Worm (Caenorhabditis elegans): ENCODE results near the gene acl-13.

The acl-13 gene

DNA sequence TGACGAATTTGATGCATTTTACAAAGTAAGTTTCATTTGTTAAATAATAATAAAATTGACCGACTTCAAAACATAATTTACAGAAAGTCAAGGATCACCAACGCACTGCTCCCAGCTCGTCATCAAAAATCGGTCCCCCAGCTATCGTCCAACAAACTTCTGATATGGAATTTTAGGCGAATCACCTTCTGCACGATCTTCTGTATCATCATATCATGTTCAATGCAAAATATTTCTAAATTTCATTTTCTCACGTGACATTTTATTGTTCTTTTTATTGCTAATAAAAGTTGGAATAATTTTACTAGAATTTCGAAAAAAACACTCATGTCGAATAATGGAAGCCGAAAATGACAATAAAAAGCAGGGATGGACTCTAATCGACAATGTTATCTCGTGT lies at the start of gene acl-13:
Gene acl-13 (plus strand): TSS at position 301 of the 400 bp plus-strand sequence.
- TF ChIP-seq bed-2 (GFP tag; IDR thresholded peaks at IDR 0.05) (no peak), attf-6 (GFP tag; IDR thresholded peaks at IDR 0.05) (no peak), B0336.3 (GFP tag; IDR thresholded peaks at IDR 0.05) (no peak), dpff-1 (tag; optimal IDR thresholded peaks at IDR 0.05) (no peak), dox-1 (GFP tag; IDR thresholded peaks at IDR 0.05) (no peak), dpl-1 (GFP tag; optimal IDR thresholded peaks at IDR 0.05) (no peak), ets-4 (GFP tag; optimal IDR thresholded peaks at IDR 0.05) (no peak), sdz-38 (tag; optimal IDR thresholded peaks at IDR 0.05) (no peak), rcor-1 (GFP tag; IDR thresholded peaks at IDR 0.05) (no peak), sea-2 (GFP tag; IDR thresholded peaks at IDR 0.05) (no peak), rpc-1 (optimal IDR thresholded peaks at IDR 0.05) (no peak), rpc-1 (tag; optimal IDR thresholded peaks at IDR 0.05) (no peak), C17E4.6 (GFP tag; IDR thresholded peaks at IDR 0.05) (no peak), T26A5.8 (tag; optimal IDR thresholded peaks at IDR 0.05) (no peak), atf-7 (tag; optimal IDR thresholded peaks at IDR 0.05) (no peak), let-607 (tag; optimal IDR thresholded peaks at IDR 0.05) (no peak), lin-35 (GFP tag; optimal IDR thresholded peaks at IDR 0.05) (no peak), F57A8.1 (GFP tag; optimal IDR thresholded peaks at IDR 0.05) (no peak), madf-6 (GFP tag; IDR thresholded peaks at IDR 0.05) (no peak)

- TF ChIP-seq Y53F4B.3 (GFP tag; IDR thresholded peaks at IDR 0.05) = no peak
- TF ChIP-seq B0336.3 (GFP tag; IDR thresholded peaks at IDR 0.05) = no peak
- no peak for TF ChIP-seq F39B2.1 (GFP tag; IDR thresholded peaks at IDR 0.05)
- no peak for TF ChIP-seq hmg-1.2 (GFP tag; IDR thresholded peaks at IDR 0.05)
- no peak for TF ChIP-seq akir-1 (GFP tag; optimal IDR thresholded peaks at IDR 0.05)
- no peak for TF ChIP-seq Y67H2A.10 (GFP tag; conservative IDR thresholded peaks at IDR 0.05)
- TF ChIP-seq F33H1.4 (GFP tag; IDR thresholded peaks at IDR 0.05) = peak; percentile 49
- no peak for TF ChIP-seq somi-1 (GFP tag; optimal IDR thresholded peaks at IDR 0.05)
- no peak for TF ChIP-seq snpc-4 (GFP tag; optimal IDR thresholded peaks at IDR 0.05)
- TF ChIP-seq snpc-4 (tag; optimal IDR thresholded peaks at IDR 0.05) = no peak
- TF ChIP-seq lin-35 (GFP tag; optimal IDR thresholded peaks at IDR 0.05) = no peak
- TF ChIP-seq egl-44 (GFP tag; IDR thresholded peaks at IDR 0.05) = no peak
- TF ChIP-seq D2030.7 (GFP tag; IDR thresholded peaks at IDR 0.05) = peak; percentile 12; the same call in 1 of the 2 replicates
- peak; percentile 29 for TF ChIP-seq xnd-1 (tag; optimal IDR thresholded peaks at IDR 0.05)
- no peak for TF ChIP-seq ccch-3 (GFP tag; optimal IDR thresholded peaks at IDR 0.05)
- no peak for TF ChIP-seq F37B4.10 (GFP tag; IDR thresholded peaks at IDR 0.05)
- no peak for TF ChIP-seq C06A6.2 (GFP tag; conservative IDR thresholded peaks at IDR 0.05)
- peak; percentile 30 for TF ChIP-seq dpl-1 (GFP tag; optimal IDR thresholded peaks at IDR 0.05)
- TF ChIP-seq hsf-1 (GFP tag; IDR thresholded peaks at IDR 0.05) = no peak
- TF ChIP-seq mcd-1 (GFP tag; IDR thresholded peaks at IDR 0.05) = no peak
- no peak for TF ChIP-seq pha-4 (tag; optimal IDR thresholded peaks at IDR 0.05)
- TF ChIP-seq cebp-2 (GFP tag; IDR thresholded peaks at IDR 0.05) = no peak
- no peak for TF ChIP-seq madf-3 (GFP tag; IDR thresholded peaks at IDR 0.05)
- TF ChIP-seq lir-1 (GFP tag; conservative IDR thresholded peaks at IDR 0.05) = no peak
- no peak for TF ChIP-seq tbx-9 (tag; optimal IDR thresholded peaks at IDR 0.05; ENCODE audit: borderline replicate concordance)
- no peak for TF ChIP-seq C17E4.6 (GFP tag; IDR thresholded peaks at IDR 0.05)
- TF ChIP-seq fkh-3 (tag; optimal IDR thresholded peaks at IDR 0.05) = no peak
- no peak for TF ChIP-seq F57C9.4 (tag; optimal IDR thresholded peaks at IDR 0.05)
- no peak for TF ChIP-seq zfh-2 (GFP tag; conservative IDR thresholded peaks at IDR 0.05)
- TF ChIP-seq zim-3 (tag; optimal IDR thresholded peaks at IDR 0.05) = no peak
- TF ChIP-seq tlf-1 (GFP tag; optimal IDR thresholded peaks at IDR 0.05) = no peak
- TF ChIP-seq ztf-28 (GFP tag; IDR thresholded peaks at IDR 0.05) = no peak
- no peak for TF ChIP-seq ceh-58 (GFP tag; IDR thresholded peaks at IDR 0.05)
- no peak for TF ChIP-seq nhr-27 (tag; optimal IDR thresholded peaks at IDR 0.05)
- no peak for TF ChIP-seq athp-1 (tag; optimal IDR thresholded peaks at IDR 0.05)
These were observed 49.5 kb upstream of the acl-13 start, which contains the start of gene sec-24.2 for ce11 chrIV:12360742-12361195. sec-24.2 (minus strand) TSS chrIV:12360792.

Data from whole organism, young adult.